Worm (Caenorhabditis elegans) whole organism, young adult: ENCODE measurements around the gene R01E6.5.

Experiments
- B0019.2 ChIP-seq: fragments of 200-800 bp; sonication (Bioruptor generic); conservative IDR thresholded peaks from 2 replicates; pipeline ENCODE4 v1.3.6; 2022; ENCODE audit warnings: missing genetic modification reagents, missing genetic modification characterization, missing compliant biosample characterization
- F33H1.4 ChIP-seq: fragments of 200-800 bp; sonication (Bioruptor generic); IDR thresholded peaks from 2 replicates; pipeline ENCODE4 v1.3.6; 2022; ENCODE audit warnings: missing genetic modification reagents, missing genetic modification characterization, missing compliant biosample characterization
- F37B4.10 ChIP-seq: fragments of 200-800 bp; sonication (Bioruptor generic); IDR thresholded peaks from 2 replicates; pipeline ENCODE4 v1.3.6; 2022; ENCODE audit warnings: missing genetic modification characterization, missing compliant biosample characterization
- F49E8.2 ChIP-seq: sonication (generic microtip); optimal IDR thresholded peaks from 3 replicates; lab custom pipeline; 2017; ENCODE audit warnings: missing genetic modification characterization, mild to moderate bottlenecking, missing compliant biosample characterization, antibody characterized with exemption, moderate library complexity; ENCODE audit not compliant: insufficient read depth
- F52B5.7 ChIP-seq: sonication (generic microtip); optimal IDR thresholded peaks from 2 replicates; lab custom pipeline; 2016; ENCODE audit warnings: mild to moderate bottlenecking, missing genetic modification characterization, missing compliant biosample characterization
- F57A8.1 ChIP-seq: fragments of 200-800 bp; sonication (Bioruptor generic); optimal IDR thresholded peaks from 2 replicates; lab custom pipeline; 2018; ENCODE audit warnings: mild to moderate bottlenecking, missing genetic modification characterization, moderate library complexity, missing compliant biosample characterization
- T07F8.4 ChIP-seq: sonication (generic microtip); optimal IDR thresholded peaks from 2 replicates; lab custom pipeline; 2016; ENCODE audit warnings: mild to moderate bottlenecking, missing genetic modification characterization, moderate library complexity, missing compliant biosample characterization
- Y53F4B.3 ChIP-seq: fragments of 200-800 bp; sonication (Bioruptor generic); IDR thresholded peaks from 2 replicates; pipeline ENCODE4 v1.3.6; 2022; ENCODE audit warnings: missing genetic modification reagents, missing genetic modification characterization, missing compliant biosample characterization
- Y53G8AR.9 ChIP-seq: fragments of 200-800 bp; sonication (Bioruptor generic); conservative IDR thresholded peaks from 2 replicates; pipeline ENCODE4 v1.3.6; 2022; ENCODE audit warnings: missing genetic modification reagents, missing genetic modification characterization, missing compliant biosample characterization
- aptf-3 ChIP-seq: fragments of 200-800 bp; sonication (Bioruptor generic); IDR thresholded peaks from 2 replicates; pipeline ENCODE4 v1.3.6; 2022; ENCODE audit warnings: missing genetic modification characterization, missing compliant biosample characterization
- athp-1 ChIP-seq: sonication (generic microtip); optimal IDR thresholded peaks from 2 replicates; lab custom pipeline; 2017; ENCODE audit warnings: mild to moderate bottlenecking, missing genetic modification characterization, missing compliant biosample characterization
- attf-5 ChIP-seq: fragments of 200-800 bp; sonication (Bioruptor generic); optimal IDR thresholded peaks from 2 replicates; lab custom pipeline; 2018; ENCODE audit warnings: mild to moderate bottlenecking, missing genetic modification characterization, missing compliant biosample characterization
- bed-2 ChIP-seq: fragments of 200-800 bp; sonication (Bioruptor generic); IDR thresholded peaks from 2 replicates; pipeline ENCODE4 v1.3.6; 2022; ENCODE audit warnings: missing genetic modification reagents, missing genetic modification characterization, missing compliant biosample characterization
- cebp-1 ChIP-seq, 2 experiments: fragments of 200-800 bp in 1 of 2; sonication (Bioruptor generic) in 1 of 2; sonication (generic microtip) in 1 of 2; IDR thresholded peaks in 1 of 2; optimal IDR thresholded peaks in 1 of 2; 2 replicates each; pipeline versions ENCODE4 v1.3.6 to Lab custom; 2017 to 2022; ENCODE audit warnings: missing compliant biosample characterization in 2 of 2, missing genetic modification characterization in 2 of 2, mild to moderate bottlenecking in 1 of 2, missing genetic modification reagents in 1 of 2, moderate library complexity in 1 of 2
- cebp-2 ChIP-seq: fragments of 200-800 bp; sonication (Bioruptor generic); IDR thresholded peaks from 2 replicates; pipeline ENCODE4 v1.3.6; 2022; ENCODE audit warnings: missing genetic modification characterization, missing compliant biosample characterization
- chd-7 ChIP-seq: sonication (generic microtip); optimal IDR thresholded peaks from 2 replicates; lab custom pipeline; 2016; ENCODE audit warnings: mild to moderate bottlenecking, missing genetic modification characterization, moderate library complexity, missing compliant biosample characterization
- dox-1 ChIP-seq: fragments of 200-800 bp; sonication (Bioruptor generic); IDR thresholded peaks from 2 replicates; pipeline ENCODE4 v1.3.6; 2022; ENCODE audit warnings: missing genetic modification reagents, missing genetic modification characterization, missing compliant biosample characterization
- dpff-1 ChIP-seq: sonication (generic microtip); optimal IDR thresholded peaks from 2 replicates; lab custom pipeline; 2017; ENCODE audit warnings: mild to moderate bottlenecking, missing genetic modification characterization, missing compliant biosample characterization
- dpl-1 ChIP-seq: fragments of 150-350 bp; optimal IDR thresholded peaks from 2 replicates; lab custom pipeline; 2014; ENCODE audit warnings: missing biosample characterization, missing genetic modification reagents, missing genetic modification characterization
- efl-1 ChIP-seq: fragments of 150-350 bp; optimal IDR thresholded peaks from 2 replicates; lab custom pipeline; 2014; ENCODE audit warnings: missing biosample characterization, missing genetic modification reagents, missing genetic modification characterization
- egl-44 ChIP-seq: fragments of 200-800 bp; sonication (Bioruptor generic); IDR thresholded peaks from 2 replicates; pipeline ENCODE4 v1.3.6; 2022; ENCODE audit warnings: missing genetic modification reagents, missing genetic modification characterization, missing compliant biosample characterization
- egrh-3 ChIP-seq: fragments of 200-800 bp; sonication (Bioruptor generic); IDR thresholded peaks from 2 replicates; pipeline ENCODE4 v1.3.6; 2022; ENCODE audit warnings: missing genetic modification reagents, missing genetic modification characterization, missing compliant biosample characterization
- ekl-4 ChIP-seq: fragments of 200-800 bp; sonication (Bioruptor generic); IDR thresholded peaks from 2 replicates; pipeline ENCODE4 v1.3.6; 2022; ENCODE audit warnings: missing genetic modification reagents, missing genetic modification characterization, missing compliant biosample characterization
- ets-4 ChIP-seq: fragments of 200-800 bp; sonication (Bioruptor generic); optimal IDR thresholded peaks from 2 replicates; lab custom pipeline; 2018; ENCODE audit warnings: mild to moderate bottlenecking, missing genetic modification characterization, missing compliant biosample characterization
- gei-17 ChIP-seq: fragments of 200-800 bp; sonication (Bioruptor generic); optimal IDR thresholded peaks from 2 replicates; lab custom pipeline; 2018; ENCODE audit warnings: mild to moderate bottlenecking, missing genetic modification characterization, missing compliant biosample characterization
- hlh-12 ChIP-seq: sonication (generic microtip); optimal IDR thresholded peaks from 2 replicates; lab custom pipeline; 2016; ENCODE audit warnings: missing genetic modification characterization, missing compliant biosample characterization
- hrde-1 ChIP-seq: sonication (generic microtip); optimal IDR thresholded peaks from 2 replicates; lab custom pipeline; 2016; ENCODE audit warnings: missing genetic modification characterization, mild to moderate bottlenecking, missing compliant biosample characterization, moderate library complexity, missing genotype, missing genetic modification reagents, borderline replicate concordance
- lag-1 ChIP-seq: fragments of 200-800 bp; sonication (Bioruptor generic); IDR thresholded peaks from 2 replicates; pipeline ENCODE4 v1.3.6; 2022; ENCODE audit warnings: missing genetic modification reagents, missing genetic modification characterization, missing compliant biosample characterization
- let-607 ChIP-seq, 2 experiments: fragments of 200-800 bp in 1 of 2; sonication (Bioruptor generic) in 1 of 2; sonication (generic microtip) in 1 of 2; optimal IDR thresholded peaks; 2 replicates each; lab custom pipeline; 2016 to 2018; ENCODE audit warnings: mild to moderate bottlenecking in 2 of 2, missing compliant biosample characterization in 2 of 2, missing genetic modification characterization in 2 of 2, moderate library complexity in 2 of 2, missing genotype in 1 of 2
- lir-1 ChIP-seq: fragments of 200-800 bp; sonication (Bioruptor generic); conservative IDR thresholded peaks from 2 replicates; pipeline ENCODE4 v1.3.6; 2022; ENCODE audit warnings: missing genetic modification reagents, missing genetic modification characterization, missing compliant biosample characterization
- madf-10 ChIP-seq: sonication (generic microtip); optimal IDR thresholded peaks from 2 replicates; lab custom pipeline; 2016; ENCODE audit warnings: mild to moderate bottlenecking, missing genetic modification characterization, missing compliant biosample characterization
- nfya-1 ChIP-seq: sonication (generic microtip); optimal IDR thresholded peaks from 2 replicates; lab custom pipeline; 2017; ENCODE audit warnings: antibody characterized with exemption, missing compliant biosample characterization, missing genetic modification characterization, borderline replicate concordance; ENCODE audit not compliant: insufficient read depth
- nhr-80 ChIP-seq: sonication (generic microtip); optimal IDR thresholded peaks from 2 replicates; lab custom pipeline; 2016; ENCODE audit warnings: missing genetic modification characterization, missing compliant biosample characterization
- pbrm-1 ChIP-seq: fragments of 200-800 bp; sonication (Bioruptor generic); IDR thresholded peaks from 2 replicates; pipeline ENCODE4 v1.3.6; 2022; ENCODE audit warnings: missing genetic modification reagents, missing genetic modification characterization, missing compliant biosample characterization
- pha-4 ChIP-seq: fragments of 150-350 bp; sonication (generic microtip); optimal IDR thresholded peaks from 2 replicates; lab custom pipeline; 2014; ENCODE audit warnings: missing biosample characterization, missing genetic modification reagents, missing genetic modification characterization
- repo-1 ChIP-seq: sonication (generic microtip); optimal IDR thresholded peaks from 2 replicates; lab custom pipeline; 2017; ENCODE audit warnings: mild to moderate bottlenecking, missing genetic modification characterization, missing compliant biosample characterization
- sdz-38 ChIP-seq: sonication (generic microtip); optimal IDR thresholded peaks from 2 replicates; lab custom pipeline; 2016; ENCODE audit warnings: missing genotype, missing genetic modification characterization, missing compliant biosample characterization
- snpc-3.4 ChIP-seq: sonication (generic microtip); optimal IDR thresholded peaks from 2 replicates; lab custom pipeline; 2017; ENCODE audit warnings: missing genetic modification characterization, mild to moderate bottlenecking, missing compliant biosample characterization, antibody characterized with exemption, moderate library complexity, missing genotype, missing genetic modification reagents
- snpc-4 ChIP-seq, 5 experiments: fragments of 150-350 bp in 1 of 5; sonication (generic microtip) in 4 of 5; optimal IDR thresholded peaks; 2 replicates each; lab custom pipeline; 2014 to 2018; ENCODE audit warnings: missing genetic modification characterization in 5 of 5, missing biosample characterization in 3 of 5, antibody characterized with exemption in 2 of 5, mild to moderate bottlenecking in 2 of 5, missing compliant biosample characterization in 2 of 5, missing genotype in 2 of 5, moderate library complexity in 2 of 5, missing genetic modification reagents in 1 of 5
- tbp1 ChIP-seq: fragments of 200-800 bp; sonication (Bioruptor generic); optimal IDR thresholded peaks from 2 replicates; lab custom pipeline; 2018; ENCODE audit warnings: mild to moderate bottlenecking, missing genetic modification characterization, missing compliant biosample characterization
- tbx-9 ChIP-seq: sonication (generic microtip); optimal IDR thresholded peaks from 2 replicates; lab custom pipeline; 2016; ENCODE audit warnings: borderline replicate concordance, missing genetic modification characterization, inconsistent platforms, missing compliant biosample characterization
- tlf-1 ChIP-seq: fragments of 200-800 bp; sonication (Bioruptor generic); optimal IDR thresholded peaks from 2 replicates; lab custom pipeline; 2018; ENCODE audit warnings: mild to moderate bottlenecking, missing genetic modification characterization, missing compliant biosample characterization
- unc-62 ChIP-seq: fragments of 150-350 bp; optimal IDR thresholded peaks from 2 replicates; lab custom pipeline; 2014; ENCODE audit warnings: missing biosample characterization, missing genetic modification reagents, missing genetic modification characterization
- xnd-1 ChIP-seq: sonication (generic microtip); optimal IDR thresholded peaks from 2 replicates; lab custom pipeline; 2016; ENCODE audit warnings: missing genotype, missing genetic modification reagents, missing genetic modification characterization, missing compliant biosample characterization
- ztf-22 ChIP-seq: fragments of 200-800 bp; sonication (Bioruptor generic); optimal IDR thresholded peaks from 2 replicates; lab custom pipeline; 2018; ENCODE audit warnings: mild to moderate bottlenecking, missing genetic modification characterization, moderate library complexity, missing compliant biosample characterization
- ztf-3 ChIP-seq: fragments of 200-800 bp; sonication (Bioruptor generic); optimal IDR thresholded peaks from 2 replicates; lab custom pipeline; 2018; ENCODE audit warnings: mild to moderate bottlenecking, missing genetic modification characterization, missing compliant biosample characterization
- ztf-6 ChIP-seq: fragments of 200-800 bp; sonication (Bioruptor generic); IDR thresholded peaks from 2 replicates; pipeline ENCODE4 v1.3.6; 2022; ENCODE audit warnings: missing genetic modification reagents, missing genetic modification characterization, missing compliant biosample characterization

Gene R01E6.5

ce11 chrX:13528630-13529138 lies 8.2 kb upstream of the R01E6.5 start, which contains the start of gene F18H3.4 (continued):
- peak; percentile 12 for TF ChIP-seq chd-7
- TF ChIP-seq pha-4 (tag; lab: Kevin White, UChicago) = peak; percentile 66
- no peak for TF ChIP-seq Y53F4B.3
- TF ChIP-seq hrde-1 (tag; lab: Kevin White, UChicago) = no peak
- no peak for TF ChIP-seq athp-1 (tag; lab: Kevin White, UChicago)
- TF ChIP-seq snpc-4 (GFP tag; optimal IDR thresholded peaks at IDR 0.05; lab: Kevin White, UChicago) = no peak
- peak in 1 of 4 experiments; percentile 14 for TF ChIP-seq snpc-4 (tag; optimal IDR thresholded peaks at IDR 0.05; lab: Kevin White, UChicago)
- no peak for TF ChIP-seq tbx-9 (tag; lab: Kevin White, UChicago)
- TF ChIP-seq cebp-1 (GFP tag; IDR thresholded peaks at IDR 0.05; lab: Robert Waterston, UW) = no peak
- TF ChIP-seq cebp-1 (tag; optimal IDR thresholded peaks at IDR 0.05; lab: Kevin White, UChicago) = peak; percentile 75
- no peak for TF ChIP-seq nfya-1 (tag; lab: Kevin White, UChicago)
- TF ChIP-seq gei-17 (GFP tag; lab: Kevin White, UChicago) = no peak
- no peak for TF ChIP-seq F57A8.1 (GFP tag; lab: Kevin White, UChicago)
- no peak for TF ChIP-seq unc-62 (GFP tag; lab: Kevin White, UChicago)
- no peak for TF ChIP-seq dpff-1
- TF ChIP-seq attf-5 (GFP tag; lab: Kevin White, UChicago) = no peak
- no peak for TF ChIP-seq efl-1 (GFP tag; lab: Kevin White, UChicago)
- TF ChIP-seq egrh-3 = no peak
- TF ChIP-seq tlf-1 (GFP tag; lab: Kevin White, UChicago) = peak; percentile 30
- no peak for TF ChIP-seq Y53G8AR.9
- peak; percentile 52 for TF ChIP-seq dox-1 (GFP tag; lab: Robert Waterston, UW)
- no peak for TF ChIP-seq hlh-12 (tag; lab: Kevin White, UChicago)
- TF ChIP-seq let-607 (tag; optimal IDR thresholded peaks at IDR 0.05; lab: Kevin White, UChicago) = peak in 1 of 2 experiments; percentile 65
- TF ChIP-seq dpl-1 (GFP tag; lab: Kevin White, UChicago) = no peak
- no peak for TF ChIP-seq lir-1 (GFP tag; lab: Robert Waterston, UW)
- no peak for TF ChIP-seq T07F8.4 (tag; lab: Kevin White, UChicago)
- TF ChIP-seq nhr-80 (tag; lab: Kevin White, UChicago) = peak; percentile 97
- no peak for TF ChIP-seq snpc-3.4 (tag; lab: Kevin White, UChicago)
- TF ChIP-seq madf-10 (tag; lab: Kevin White, UChicago) = peak; percentile 29
- peak; percentile 80 for TF ChIP-seq ztf-22 (GFP tag; lab: Kevin White, UChicago)
- no peak for TF ChIP-seq F52B5.7 (tag; lab: Kevin White, UChicago)
- no peak for TF ChIP-seq cebp-2 (GFP tag; lab: Robert Waterston, UW)
- TF ChIP-seq repo-1 (tag; lab: Kevin White, UChicago) = no peak
- TF ChIP-seq lag-1 (GFP tag; lab: Robert Waterston, UW) = no peak
- 0 out of 2 replicates have a peak, but pooled peaks have one; percentile 67 for TF ChIP-seq egl-44 (GFP tag; lab: Robert Waterston, UW)
- TF ChIP-seq B0019.2 (GFP tag; lab: Robert Waterston, UW) = no peak
- TF ChIP-seq F49E8.2 = no peak
- peak; percentile 46 for TF ChIP-seq tbp1 (GFP tag; lab: Kevin White, UChicago)
- no peak for TF ChIP-seq F33H1.4 (GFP tag; lab: Robert Waterston, UW)
- no peak for TF ChIP-seq F37B4.10
- no peak for TF ChIP-seq aptf-3 (GFP tag; lab: Robert Waterston, UW)
- TF ChIP-seq ekl-4 = no peak
- no peak for TF ChIP-seq xnd-1 (tag; lab: Kevin White, UChicago)
- TF ChIP-seq bed-2 (GFP tag; lab: Robert Waterston, UW) = no peak
- TF ChIP-seq pbrm-1 = no peak
- peak; percentile 4 for TF ChIP-seq ets-4 (GFP tag; lab: Kevin White, UChicago)
- no peak for TF ChIP-seq sdz-38
- no peak for TF ChIP-seq ztf-3
- no peak for TF ChIP-seq ztf-6 (GFP tag; lab: Robert Waterston, UW)
